Fruit fly (Drosophila melanogaster): ENCODE results near the gene Octbeta1R.

Gene Octbeta1R

DNA sequence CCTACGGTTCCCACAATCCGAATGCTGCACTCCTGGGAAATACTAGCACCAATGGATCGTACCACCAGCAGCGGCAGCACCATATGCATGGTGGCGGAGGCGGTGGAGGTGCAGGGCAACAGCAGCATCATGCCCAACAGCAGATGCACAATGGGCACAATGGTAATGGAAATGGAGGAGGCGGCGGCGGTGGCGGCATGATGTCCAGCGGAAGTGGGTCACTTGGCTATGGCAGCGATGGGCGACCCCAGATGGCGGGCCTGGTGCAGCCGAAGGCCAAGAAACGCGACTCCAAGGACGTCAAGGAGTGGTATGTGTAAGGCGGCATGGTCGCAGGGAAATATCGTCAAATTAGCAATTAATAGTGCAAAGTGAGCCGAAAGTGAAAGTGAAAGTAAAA, 13.5 kb upstream of the Octbeta1R start:
- TF ChIP-seq noc (tag; optimal IDR thresholded peaks at IDR 0.05): no peak

DNA sequence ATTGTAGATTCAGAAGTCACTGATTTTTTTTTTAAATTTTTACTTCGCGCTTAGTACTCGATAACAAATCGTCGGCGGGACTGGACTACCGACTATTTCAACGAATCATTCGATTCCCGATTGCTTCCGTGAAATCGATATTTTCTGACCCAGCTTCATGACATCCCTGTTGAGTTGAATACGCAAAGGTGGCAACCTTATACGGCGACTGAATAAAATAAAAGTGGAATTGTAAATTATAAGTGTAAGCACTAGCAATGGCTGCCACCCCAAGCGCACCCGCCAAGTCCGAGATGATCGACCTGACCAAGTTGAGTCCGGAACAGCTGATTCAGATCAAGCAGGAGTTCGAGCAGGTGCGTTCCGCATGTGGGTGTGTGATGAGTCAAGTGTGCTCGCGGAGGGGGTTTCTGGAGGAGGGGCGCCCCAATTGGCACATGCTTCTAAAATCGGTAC, 9.9 kb upstream of the Octbeta1R start, which contains the start of gene Pfdn5:
TSS of gene Pfdn5 (plus strand) at position 3 of the 456 bp plus-strand sequence.
- TF ChIP-seq noc (tag; optimal IDR thresholded peaks at IDR 0.05): no peak

DNA sequence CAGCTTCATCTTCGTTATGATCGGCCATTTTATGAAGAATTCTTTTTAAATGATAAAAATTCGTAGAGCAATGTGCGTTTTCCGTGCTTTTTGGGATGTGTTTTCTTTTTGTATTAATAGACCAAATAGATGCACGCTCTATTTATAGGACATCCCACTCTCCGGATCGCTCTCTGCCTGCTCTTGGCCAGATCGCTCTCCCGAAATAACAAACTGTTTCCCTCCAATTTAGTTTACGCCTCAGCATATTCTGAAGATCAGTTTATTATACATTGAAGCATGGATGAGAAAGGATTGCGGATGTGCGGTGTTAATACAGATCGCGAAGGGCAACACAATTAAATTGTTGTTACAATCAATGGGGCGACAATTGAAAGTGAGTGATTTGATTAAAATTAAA, 8.2 kb upstream of the Octbeta1R start, which contains the start of gene CG5376:
TSS of gene CG5376 (minus strand) at position 101 of the 400 bp plus-strand sequence.
- TF ChIP-seq noc (tag; optimal IDR thresholded peaks at IDR 0.05): no peak

DNA sequence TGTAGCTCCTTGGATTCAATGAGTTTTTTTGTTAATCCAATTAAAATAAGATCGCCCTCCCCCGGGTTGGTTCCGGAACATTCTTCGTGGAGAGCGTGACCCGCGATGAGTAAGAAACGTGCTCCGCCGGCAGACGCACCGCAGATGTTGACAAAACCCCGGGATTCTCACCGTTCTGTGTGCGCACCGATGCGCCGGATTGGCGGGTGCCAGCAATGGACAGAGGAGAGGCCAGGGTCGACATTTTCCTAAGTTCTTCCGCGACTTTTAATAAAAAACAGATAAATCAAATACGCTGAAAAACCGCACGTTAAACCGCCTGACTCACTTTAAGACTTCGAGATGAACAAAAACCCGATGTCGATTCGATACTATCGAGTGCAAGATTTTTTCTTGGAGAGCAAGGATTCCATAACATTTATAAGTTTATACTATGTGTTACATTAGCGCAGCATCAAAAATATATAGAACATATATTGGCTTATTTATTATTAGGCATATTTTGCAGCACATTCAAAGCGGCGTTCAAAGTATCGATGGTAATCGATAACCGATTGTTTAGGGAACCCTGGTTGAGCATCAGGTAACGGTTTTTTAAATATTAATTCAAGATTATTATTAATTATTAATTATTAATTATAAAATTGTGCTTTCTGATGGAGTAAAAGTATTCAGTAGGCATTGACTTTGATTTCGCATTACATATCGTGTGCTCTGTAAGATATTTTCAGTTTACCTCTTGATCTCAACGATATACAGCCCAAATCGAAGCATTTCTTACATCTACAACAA, 5.7 kb upstream of the Octbeta1R start, which contains the start of the genes CCT1 and tHMG1:
TSS of gene CCT1 (minus strand) at position 352 of the 792 bp plus-strand sequence.
TSS of gene tHMG1 (plus strand) at position 742 of the 792 bp plus-strand sequence.
- no peak for TF ChIP-seq noc (tag; optimal IDR thresholded peaks at IDR 0.05)

DNA sequence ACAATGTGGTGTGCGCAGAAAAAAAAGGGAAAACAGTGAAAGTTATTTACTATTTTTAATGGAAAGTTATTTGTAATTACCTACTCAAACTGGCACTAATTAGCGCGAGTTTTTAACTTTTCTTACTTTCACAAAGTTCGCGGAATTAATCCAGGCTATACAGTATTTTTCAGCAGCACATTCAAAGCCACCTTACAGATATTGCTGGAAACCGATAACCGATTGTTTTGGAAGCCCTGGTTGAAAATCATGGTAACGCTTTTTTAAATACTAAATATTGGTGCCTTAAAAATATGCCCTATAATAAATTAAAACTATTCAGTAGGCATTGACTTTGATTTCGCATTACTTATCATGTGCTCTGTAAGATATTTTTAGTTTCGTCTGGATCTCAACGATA, 4.2 kb upstream of the Octbeta1R start, which contains the start of gene tHMG2:
TSS of gene tHMG2 (plus strand) at position 187 of the 400 bp plus-strand sequence.
- no peak for TF ChIP-seq noc (tag; optimal IDR thresholded peaks at IDR 0.05)

DNA sequence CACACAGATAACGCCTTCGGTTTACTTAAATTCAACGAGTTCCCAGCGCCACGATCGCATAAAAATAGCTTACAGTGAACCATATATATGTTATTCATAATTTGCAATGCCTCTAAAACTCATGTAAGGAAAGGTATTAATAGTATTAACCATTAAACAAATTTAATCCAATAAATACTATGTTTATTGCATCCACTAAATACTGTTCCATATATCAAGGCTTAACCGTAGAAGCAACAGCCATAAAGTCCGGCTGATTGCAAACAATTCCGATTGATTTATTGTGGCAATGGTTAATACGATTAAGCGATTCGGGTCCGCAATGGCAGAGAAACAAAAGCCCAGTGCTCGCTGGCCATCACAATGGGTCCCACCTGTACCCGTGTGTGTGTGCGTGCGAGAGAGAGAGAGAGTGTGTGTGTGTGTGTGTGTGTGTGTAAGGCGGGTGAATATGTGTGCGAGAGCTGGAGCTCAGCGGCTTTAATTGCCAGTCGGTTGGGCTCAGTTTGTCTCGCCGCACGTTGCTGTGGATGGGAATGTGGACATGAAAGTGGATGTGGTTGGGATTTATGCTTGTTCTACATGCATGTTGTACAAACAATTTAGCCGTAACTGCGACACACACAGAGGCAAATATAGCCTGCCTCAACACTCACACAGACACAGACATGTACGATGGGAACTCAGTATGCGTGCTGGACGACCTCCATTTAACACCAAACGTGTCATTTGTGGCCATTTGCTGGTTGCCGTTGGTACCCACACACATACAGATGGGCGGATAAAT, 2.3 kb upstream of the Octbeta1R start:
- peak; percentile 68 for TF ChIP-seq noc (tag; optimal IDR thresholded peaks at IDR 0.05)

DNA sequence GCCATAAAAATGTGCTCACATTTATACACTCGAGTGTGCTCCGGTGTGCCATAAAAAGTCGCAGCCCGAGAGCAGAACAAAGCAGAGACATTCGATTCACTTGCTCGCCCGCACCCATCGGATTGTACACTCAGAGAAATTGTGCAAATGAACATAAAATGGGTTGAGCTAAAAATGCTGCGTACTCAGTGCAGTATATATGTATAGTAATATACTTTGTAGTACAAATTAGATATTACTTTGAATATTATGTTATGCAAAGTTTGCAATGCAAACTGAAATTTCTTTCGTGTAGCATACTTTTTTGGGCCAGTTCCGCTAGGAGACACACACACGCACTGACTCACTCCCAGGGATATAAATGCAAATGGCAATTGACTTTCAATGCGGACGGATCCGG, 6.6 kb downstream of the Octbeta1R start:
- TF ChIP-seq noc (tag; optimal IDR thresholded peaks at IDR 0.05): no peak

DNA sequence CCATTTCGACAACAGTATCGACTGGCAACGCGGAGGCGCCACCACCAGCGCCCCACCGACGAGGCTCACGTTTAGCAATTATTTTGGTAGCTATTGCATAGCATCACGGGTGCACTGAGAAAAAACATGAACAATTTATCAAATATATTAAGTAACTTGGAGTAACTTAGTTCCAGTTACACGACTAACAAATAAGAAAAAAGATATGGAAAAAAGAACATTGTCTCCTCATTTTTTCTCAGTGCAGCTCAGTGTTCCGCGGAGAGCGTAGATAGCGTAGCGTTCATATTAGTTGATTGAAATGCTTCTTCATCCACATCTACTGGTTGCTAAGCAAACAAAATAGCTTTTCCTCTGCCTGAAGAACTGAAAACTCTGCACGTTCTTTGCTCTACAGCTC, 18.4 kb downstream of the Octbeta1R start:
- TF ChIP-seq noc (tag; optimal IDR thresholded peaks at IDR 0.05): no peak

DNA sequence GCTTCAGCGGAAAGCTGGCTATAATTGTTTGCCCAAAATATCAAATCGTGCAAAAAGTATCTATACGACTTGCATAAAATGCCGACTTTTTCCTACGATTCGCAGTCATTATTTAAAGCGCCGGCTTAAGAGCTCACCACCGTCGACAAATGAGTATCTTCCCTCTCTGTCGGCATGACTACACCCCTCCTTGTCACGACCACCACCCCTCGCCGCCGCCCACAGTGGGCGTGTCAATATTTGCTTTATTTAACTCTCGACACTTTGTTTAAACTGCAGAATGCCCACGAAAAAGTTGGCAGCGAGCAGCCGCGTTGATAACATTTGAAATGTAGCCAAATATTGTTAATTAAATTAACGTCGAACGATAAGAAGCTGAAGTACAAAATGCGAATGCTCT, 21.3 kb downstream of the Octbeta1R start:
- TF ChIP-seq noc (tag; optimal IDR thresholded peaks at IDR 0.05): peak; percentile 70

DNA sequence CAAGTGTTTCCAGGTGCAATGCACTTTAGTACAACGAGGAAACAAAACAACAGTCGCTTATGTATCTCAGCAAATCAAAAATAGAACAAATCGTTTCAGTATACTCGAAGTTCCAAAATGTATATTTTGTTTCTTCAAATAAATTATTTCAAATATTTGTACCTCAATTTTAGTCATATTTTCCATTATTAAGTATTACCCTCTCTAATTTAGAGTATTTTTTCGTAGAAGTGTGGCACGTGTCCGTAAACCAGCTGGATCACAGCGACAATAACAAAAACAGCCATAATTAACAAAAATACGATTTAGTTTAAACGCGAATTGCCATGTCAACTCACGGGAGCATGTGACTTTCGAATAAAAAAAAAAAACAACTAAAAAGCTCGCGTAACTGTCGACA, 21.7 kb downstream of the Octbeta1R start:
- no peak for TF ChIP-seq noc (tag; optimal IDR thresholded peaks at IDR 0.05)

DNA sequence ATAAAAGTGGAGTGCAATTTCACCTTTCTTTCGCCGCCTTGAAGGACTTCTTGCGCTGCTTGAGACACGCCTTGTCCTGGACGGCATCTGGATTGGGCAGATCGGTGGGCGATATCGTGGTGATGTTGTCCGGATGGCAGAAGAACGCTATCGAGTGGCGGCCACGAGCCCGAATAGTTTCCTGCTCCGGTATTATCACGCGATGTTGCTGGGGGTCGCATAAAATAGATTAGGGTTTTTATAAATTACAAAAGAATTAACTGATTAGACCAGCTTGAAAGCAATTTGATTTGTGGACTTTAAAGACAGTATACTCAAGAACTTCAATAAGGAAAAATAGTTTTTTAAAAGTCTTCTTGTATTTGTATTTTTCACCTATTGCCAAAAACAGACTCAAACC, 23.5 kb downstream of the Octbeta1R start:
- TF ChIP-seq noc (tag; optimal IDR thresholded peaks at IDR 0.05): peak; percentile 33

DNA sequence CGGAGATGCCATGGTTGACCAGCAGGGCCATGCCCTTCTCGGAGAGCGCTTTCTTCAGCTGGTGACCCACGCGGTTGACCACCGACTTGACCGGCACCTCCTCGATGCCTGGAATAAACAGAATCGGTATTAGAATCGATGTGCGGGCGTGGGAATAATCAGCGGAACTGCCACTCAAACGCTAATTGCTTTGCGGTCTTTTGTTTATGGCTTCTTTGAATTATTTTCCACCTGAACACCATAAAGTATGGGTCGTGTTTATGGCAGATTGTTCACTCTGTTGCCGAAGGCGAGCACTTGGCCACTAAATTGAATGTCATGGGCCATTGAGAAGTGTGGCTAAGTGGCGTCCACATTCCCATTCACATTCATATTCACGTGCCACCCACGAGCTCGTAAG, 25.0 kb downstream of the Octbeta1R start:
- no peak for TF ChIP-seq noc (tag; optimal IDR thresholded peaks at IDR 0.05)

DNA sequence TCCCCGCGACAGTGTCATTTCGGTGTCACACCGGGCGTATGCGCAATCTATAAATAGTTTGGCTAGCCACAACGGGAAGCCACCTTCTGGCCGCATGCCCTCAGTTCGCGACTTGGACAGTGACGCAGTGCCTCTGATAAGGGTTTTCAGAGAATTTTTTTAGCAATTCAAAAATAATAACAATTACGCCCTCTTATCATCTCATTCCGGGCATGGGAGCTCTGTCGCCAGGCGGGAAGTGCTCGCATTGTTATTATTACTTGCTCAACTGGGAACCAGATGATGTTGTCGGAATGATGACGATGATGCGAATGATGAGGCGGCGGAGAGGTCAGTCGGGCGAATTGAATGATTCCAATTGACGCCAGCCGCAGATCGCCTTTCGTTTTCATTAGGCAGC, 25.8 kb downstream of the Octbeta1R start:
- TF ChIP-seq noc (tag; optimal IDR thresholded peaks at IDR 0.05): peak; percentile 32

DNA sequence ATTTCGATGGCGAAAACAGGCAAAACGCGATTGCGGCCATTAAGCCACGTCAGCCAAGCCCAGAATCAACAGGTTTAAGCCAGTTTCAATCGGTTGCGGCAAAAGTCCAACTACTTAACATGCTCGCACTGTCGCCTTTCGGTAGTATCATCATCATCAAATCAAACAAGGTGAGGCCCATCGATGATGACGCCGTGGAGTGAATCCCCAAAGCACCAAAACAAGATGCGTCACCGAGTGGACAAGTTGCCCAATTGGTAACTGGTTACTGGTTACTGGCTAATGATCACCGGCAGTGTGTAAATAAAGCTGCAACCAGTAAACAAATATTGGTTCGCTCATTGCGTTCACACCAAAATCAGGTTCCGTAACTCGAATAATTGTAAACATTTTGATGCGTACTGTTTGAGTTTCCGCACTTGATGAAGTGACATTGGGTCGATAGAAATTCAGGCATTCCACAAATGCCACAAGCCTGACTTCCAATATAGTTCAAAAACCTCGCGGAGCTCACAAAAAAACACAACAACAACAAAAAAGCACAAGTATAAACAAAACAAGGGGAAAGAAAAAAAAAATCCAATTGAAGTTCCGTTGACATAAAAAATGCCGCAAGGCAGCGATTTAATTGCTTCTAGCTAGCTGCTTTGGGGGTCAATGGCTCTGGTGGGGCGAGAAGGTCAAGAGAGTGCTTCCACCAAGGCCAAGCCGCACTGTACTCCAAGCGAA, 27.5 kb downstream of the Octbeta1R start:
- no peak for TF ChIP-seq noc (tag; optimal IDR thresholded peaks at IDR 0.05)

DNA sequence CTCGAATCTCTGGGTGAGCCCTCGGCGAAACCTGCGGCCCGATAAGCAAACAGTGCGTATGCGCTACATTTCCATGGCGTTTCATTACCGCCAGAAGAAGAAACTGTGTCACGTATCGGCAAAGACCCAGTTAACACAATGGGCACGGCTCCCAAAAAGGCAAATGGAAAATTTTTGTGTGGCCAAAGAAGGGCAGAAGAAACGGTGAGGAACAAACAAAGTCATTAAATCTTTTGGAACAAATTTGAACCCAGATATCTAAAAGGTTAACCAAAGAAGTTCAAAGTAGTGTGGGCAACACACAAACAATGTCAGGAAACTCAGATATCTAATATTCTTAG, 28.0 kb downstream of the Octbeta1R start:
- TF ChIP-seq noc (tag; optimal IDR thresholded peaks at IDR 0.05): no peak
